Worm (Caenorhabditis elegans) whole organism, L4/young adult: ENCODE results near the gene C46G7.5.

Source experiments
- dao-5 ChIP-seq: sonication (generic microtip); optimal IDR thresholded peaks from 2 replicates; lab custom pipeline; 2016; ENCODE audit warnings: missing genotype, missing genetic modification characterization, moderate library complexity, missing compliant biosample characterization
- him-1 ChIP-seq: sonication (generic microtip); optimal IDR thresholded peaks from 2 replicates; lab custom pipeline; 2016; ENCODE audit warnings: missing genotype, missing genetic modification reagents, missing genetic modification characterization, missing compliant biosample characterization

DNA sequence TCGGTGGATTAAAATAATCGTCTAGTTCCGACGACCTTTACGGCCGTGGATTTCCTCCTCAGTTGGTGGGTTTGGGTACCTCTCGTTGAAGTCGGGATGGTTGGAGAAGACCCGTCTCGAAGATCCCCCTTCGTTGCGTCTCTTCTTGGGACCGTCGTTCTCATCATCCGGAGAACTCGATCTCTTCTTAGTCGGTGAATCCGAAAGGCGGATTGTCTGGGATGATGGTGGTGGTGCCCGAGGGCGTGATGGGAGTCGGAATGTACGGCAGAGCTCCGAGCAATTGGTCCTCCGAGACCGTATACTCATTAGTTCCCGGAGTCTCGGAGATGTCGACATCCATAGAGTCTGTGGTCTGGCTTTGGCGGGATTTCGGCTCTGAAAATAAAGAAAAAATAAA lies 1.2 kb downstream of the C46G7.5 start:
- TF ChIP-seq dao-5 (tag; lab: Kevin White, UChicago) (no peak), him-1 (tag; lab: Kevin White, UChicago) (no peak)
